Fruit fly (Drosophila melanogaster): Measurements from ENCODE around the gene cal1.

DNA sequence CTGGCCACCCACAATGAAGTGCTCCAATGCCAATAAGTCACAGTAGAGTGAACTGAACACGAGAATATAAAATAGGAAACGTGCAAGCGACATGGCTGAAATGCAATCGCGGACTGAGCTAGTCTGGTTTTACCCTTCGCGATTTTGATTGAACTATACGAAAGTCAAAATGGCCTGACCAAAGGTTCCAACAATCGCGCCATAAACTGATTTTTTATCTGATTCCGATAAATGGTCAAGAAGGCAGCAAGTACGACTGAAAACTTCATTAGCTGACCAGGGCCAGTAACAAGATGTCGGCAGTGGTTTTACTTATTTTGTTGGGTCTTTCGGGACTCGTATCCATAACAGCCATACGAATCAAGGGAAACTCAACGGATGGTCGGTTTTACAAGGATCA is 38.8 kb downstream of the cal1 start, which contains the start of the genes CG17477 and CG31269:
- no peak for TF ChIP-seq CG8765 (GFP tag; IDR thresholded peaks at IDR 0.05)
- no peak for TF ChIP-seq Gug (GFP tag; IDR thresholded peaks at IDR 0.05)
- TF ChIP-seq dati (GFP tag; IDR thresholded peaks at IDR 0.05) = no peak
- TF ChIP-seq B-H2 (GFP tag; optimal IDR thresholded peaks at IDR 0.05) = no peak
- TF ChIP-seq CG31388 (GFP tag; optimal IDR thresholded peaks at IDR 0.05) = no peak
- TF ChIP-seq pho (GFP tag; optimal IDR thresholded peaks at IDR 0.05) = no peak

Data from whole organism, embryonic.